Worm (Caenorhabditis elegans) whole organism, L4 larva: ENCODE data around the gene mtm-5.

Source experiments
- F37D6.2 ChIP-seq: sonication (generic microtip); optimal IDR thresholded peaks from 2 replicates; lab custom pipeline; 2016; ENCODE audit warnings: mild to moderate bottlenecking, missing genetic modification characterization, missing compliant biosample characterization
- T20F7.1 ChIP-seq: fragments of 200-800 bp; sonication (Bioruptor generic); optimal IDR thresholded peaks from 2 replicates; lab custom pipeline; 2018; ENCODE audit warnings: mild to moderate bottlenecking, missing genetic modification characterization, missing compliant biosample characterization
- T26A8.4 ChIP-seq: fragments of 200-800 bp; sonication (Bioruptor generic); IDR thresholded peaks from 2 replicates; pipeline ENCODE4 v1.3.6; 2022; ENCODE audit warnings: missing genetic modification characterization, missing compliant biosample characterization
- Y5F2A.4 ChIP-seq: fragments of 200-800 bp; sonication (Bioruptor generic); optimal IDR thresholded peaks from 2 replicates; lab custom pipeline; 2018; ENCODE audit warnings: mild to moderate bottlenecking, missing genetic modification characterization, missing compliant biosample characterization
- aha-1 ChIP-seq: fragments of 150-350 bp; peaks from one replicate; lab custom pipeline; 2014; ENCODE audit warnings: missing biosample characterization, missing genetic modification characterization
- ceh-44 ChIP-seq: fragments of 200-800 bp; sonication (Bioruptor generic); IDR thresholded peaks from 2 replicates; pipeline ENCODE4 v1.3.6; 2022; ENCODE audit warnings: missing genetic modification reagents, missing genetic modification characterization, missing compliant biosample characterization
- ces-1 ChIP-seq: fragments of 150-350 bp; sonication (generic microtip); optimal IDR thresholded peaks from 4 replicates; lab custom pipeline; 2014; ENCODE audit warnings: missing biosample characterization, missing genetic modification reagents, missing genetic modification characterization
- cey-2 ChIP-seq: sonication (generic microtip); optimal IDR thresholded peaks from 3 replicates; lab custom pipeline; 2017; ENCODE audit warnings: missing genetic modification characterization, mild to moderate bottlenecking, missing compliant biosample characterization, antibody characterized with exemption, borderline replicate concordance; ENCODE audit not compliant: insufficient read depth
- ctbp-1 ChIP-seq: fragments of 200-800 bp; sonication (Bioruptor generic); IDR thresholded peaks from 2 replicates; pipeline ENCODE4 v1.3.6; 2022; ENCODE audit warnings: missing genetic modification reagents, missing genetic modification characterization, missing compliant biosample characterization
- daf-16 ChIP-seq, 3 experiments: sonication (generic microtip); optimal IDR thresholded peaks; 2 replicates each; lab custom pipeline; 2016 to 2017; ENCODE audit warnings: missing genetic modification characterization in 3 of 3, missing genetic modification reagents in 3 of 3, mild to moderate bottlenecking in 2 of 3, missing compliant biosample characterization in 2 of 3, missing biosample characterization in 1 of 3, moderate library complexity in 1 of 3
- dmd-6 ChIP-seq: fragments of 200-800 bp; sonication (Bioruptor generic); IDR thresholded peaks from 2 replicates; pipeline ENCODE4 v1.3.6; 2022; ENCODE audit warnings: missing genetic modification reagents, missing genetic modification characterization, missing compliant biosample characterization
- dpl-1 ChIP-seq: fragments of 150-350 bp; optimal IDR thresholded peaks from 2 replicates; lab custom pipeline; 2014; ENCODE audit warnings: missing biosample characterization, missing genetic modification reagents, missing genetic modification characterization
- fkh-10 ChIP-seq: fragments of 150-350 bp; optimal IDR thresholded peaks from 2 replicates; lab custom pipeline; 2014; ENCODE audit warnings: missing biosample characterization, missing genetic modification reagents, missing genetic modification characterization
- hif-1 ChIP-seq, 2 experiments: sonication (generic microtip); optimal IDR thresholded peaks; 2 replicates each; lab custom pipeline; 2016 to 2017; ENCODE audit warnings: missing compliant biosample characterization in 2 of 2, missing genetic modification characterization in 2 of 2, missing genetic modification reagents in 2 of 2, missing genotype in 2 of 2, mild to moderate bottlenecking in 1 of 2
- hlh-11 ChIP-seq: fragments of 200-800 bp; sonication (Bioruptor generic); optimal IDR thresholded peaks from 2 replicates; lab custom pipeline; 2018; ENCODE audit warnings: mild to moderate bottlenecking, missing genetic modification characterization, missing compliant biosample characterization
- lin-1 ChIP-seq: fragments of 200-800 bp; sonication (Bioruptor generic); IDR thresholded peaks from 2 replicates; pipeline ENCODE4 v1.3.6; 2022; ENCODE audit warnings: missing genetic modification reagents, missing genetic modification characterization, missing compliant biosample characterization
- lin-29 ChIP-seq: fragments of 200-800 bp; sonication (Bioruptor generic); IDR thresholded peaks from 2 replicates; pipeline ENCODE4 v1.3.6; 2022; ENCODE audit warnings: missing genetic modification reagents, missing genetic modification characterization, missing compliant biosample characterization
- lin-38 ChIP-seq: fragments of 200-800 bp; sonication (Bioruptor generic); IDR thresholded peaks from 2 replicates; pipeline ENCODE4 v1.3.6; 2022; ENCODE audit warnings: missing genetic modification reagents, missing genetic modification characterization, missing compliant biosample characterization
- madf-9 ChIP-seq: fragments of 200-800 bp; sonication (Bioruptor generic); conservative IDR thresholded peaks from 2 replicates; pipeline ENCODE4 v1.3.6; 2022; ENCODE audit warnings: missing genetic modification reagents, missing genetic modification characterization, missing compliant biosample characterization
- mep-1 ChIP-seq: fragments of 150-350 bp; sonication (generic microtip); optimal IDR thresholded peaks from 3 replicates; lab custom pipeline; 2014; ENCODE audit warnings: missing biosample characterization, missing genetic modification characterization
- mxl-2 ChIP-seq: fragments of 200-800 bp; sonication (Bioruptor generic); conservative IDR thresholded peaks from 2 replicates; pipeline ENCODE4 v1.3.6; 2022; ENCODE audit warnings: missing genetic modification reagents, missing genetic modification characterization, missing compliant biosample characterization
- mxl-3 ChIP-seq: fragments of 200-800 bp; sonication (Bioruptor generic); optimal IDR thresholded peaks from 2 replicates; lab custom pipeline; 2018; ENCODE audit warnings: mild to moderate bottlenecking, missing genetic modification characterization, missing compliant biosample characterization
- nhr-102 ChIP-seq: sonication (generic microtip); optimal IDR thresholded peaks from 2 replicates; lab custom pipeline; 2016; ENCODE audit warnings: mild to moderate bottlenecking, missing genetic modification characterization, moderate library complexity, missing compliant biosample characterization
- nhr-11 ChIP-seq: fragments of 150-350 bp; optimal IDR thresholded peaks from 2 replicates; lab custom pipeline; 2014; ENCODE audit warnings: missing biosample characterization, missing genetic modification characterization
- nhr-48 ChIP-seq: sonication (generic microtip); optimal IDR thresholded peaks from 2 replicates; lab custom pipeline; 2016; ENCODE audit warnings: mild to moderate bottlenecking, missing genetic modification characterization, missing compliant biosample characterization
- nhr-6 ChIP-seq: fragments of 150-350 bp; optimal IDR thresholded peaks from 2 replicates; lab custom pipeline; 2014; ENCODE audit warnings: missing biosample characterization, missing genetic modification characterization
- nhr-77 ChIP-seq: fragments of 150-350 bp; optimal IDR thresholded peaks from 2 replicates; lab custom pipeline; 2014; ENCODE audit warnings: missing biosample characterization, missing genetic modification characterization
- pha-4 ChIP-seq, 2 experiments: fragments of 150-350 bp in 1 of 2; fragments of 200-800 bp in 1 of 2; sonication (Bioruptor generic) in 1 of 2; IDR thresholded peaks in 1 of 2; optimal IDR thresholded peaks in 1 of 2; 2 replicates each; pipeline versions ENCODE4 v1.3.6 to Lab custom; 2014 to 2022; ENCODE audit warnings: missing genetic modification characterization in 2 of 2, missing genetic modification reagents in 2 of 2, missing biosample characterization in 1 of 2, missing compliant biosample characterization in 1 of 2
- rbr-2 ChIP-seq: sonication (generic microtip); optimal IDR thresholded peaks from 2 replicates; lab custom pipeline; 2016; ENCODE audit warnings: missing genotype, missing genetic modification characterization, missing compliant biosample characterization
- tra-1 ChIP-seq: fragments of 200-800 bp; sonication (Bioruptor generic); IDR thresholded peaks from 2 replicates; pipeline ENCODE4 v1.3.6; 2022; ENCODE audit warnings: missing genetic modification reagents, missing genetic modification characterization, missing compliant biosample characterization
- unc-62 ChIP-seq, 3 experiments: fragments of 150-350 bp in 1 of 3; sonication (generic microtip); optimal IDR thresholded peaks in 2 of 3; peaks in 1 of 3; 1 replicate in 1 of 3; 2 replicates in 2 of 3; lab custom pipeline; 2014 to 2017; ENCODE audit warnings: missing biosample characterization in 3 of 3, missing genetic modification characterization in 3 of 3, missing genetic modification reagents in 3 of 3, missing genotype in 1 of 3
- ztf-7 ChIP-seq: fragments of 150-350 bp; optimal IDR thresholded peaks from 2 replicates; lab custom pipeline; 2014; ENCODE audit warnings: missing biosample characterization, missing genetic modification characterization

mtm-5 gene

DNA sequence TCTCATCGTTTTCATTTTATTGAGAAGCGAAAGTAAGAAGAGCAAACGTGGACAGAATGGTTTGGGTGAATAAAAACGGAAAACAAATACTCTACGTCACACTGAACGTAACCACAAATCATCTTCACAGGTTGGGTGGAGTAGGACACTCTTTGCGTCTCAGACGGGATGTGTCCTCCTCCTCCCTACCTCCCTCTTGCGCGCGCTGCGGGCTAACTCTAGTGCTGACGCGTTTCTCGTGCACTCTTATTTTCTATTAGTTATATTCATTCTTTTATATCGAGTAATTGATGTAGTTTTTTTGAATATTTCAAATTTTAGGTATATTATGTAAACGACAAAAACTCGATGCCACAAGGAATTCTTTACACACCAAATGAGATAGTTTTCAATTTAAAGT, 833 bp upstream of the mtm-5 start, which contains the start of gene Y34B4A.7 (continued):
- no peak for TF ChIP-seq lin-38 (GFP tag; lab: Robert Waterston, UW)
- TF ChIP-seq nhr-48 (tag; lab: Kevin White, UChicago), result peak; percentile 33
- TF ChIP-seq F37D6.2 (tag; lab: Kevin White, UChicago), result peak; percentile 22
- peak; percentile 15; the same call in 1 of the 2 replicates for TF ChIP-seq dmd-6 (GFP tag; lab: Robert Waterston, UW)
- peak; percentile 64 for TF ChIP-seq ztf-7 (tag; lab: Kevin White, UChicago)
- TF ChIP-seq rbr-2 (tag; lab: Kevin White, UChicago), result peak; percentile 73
- TF ChIP-seq mep-1 (tag; lab: Kevin White, UChicago), result peak; percentile 93
- peak; percentile 44 for TF ChIP-seq nhr-102
- peak; percentile 71 for TF ChIP-seq hlh-11
- TF ChIP-seq mxl-2 (GFP tag; lab: Robert Waterston, UW), result no peak
- TF ChIP-seq nhr-11 (tag; lab: Kevin White, UChicago), result peak; percentile 16
- peak; percentile 57; the same call in 1 of the 2 replicates for TF ChIP-seq ctbp-1 (GFP tag; lab: Robert Waterston, UW)
- TF ChIP-seq mxl-3, result peak; percentile 25
- peak in 1 of 2 experiments; percentile 14 for TF ChIP-seq hif-1 (tag; optimal IDR thresholded peaks at IDR 0.05; lab: Kevin White, UChicago)
- peak in 1 of 2 experiments; percentile 15 for TF ChIP-seq daf-16 (GFP tag; optimal IDR thresholded peaks at IDR 0.05; lab: Kevin White, UChicago)
- peak; percentile 12 for TF ChIP-seq daf-16 (tag; optimal IDR thresholded peaks at IDR 0.05; lab: Kevin White, UChicago)
- TF ChIP-seq dpl-1, result peak; percentile 65
- TF ChIP-seq nhr-6, result peak; percentile 8
- TF ChIP-seq lin-29 (GFP tag; lab: Robert Waterston, UW), result 0 out of 2 replicates have a peak, but pooled peaks have one; percentile 26
- TF ChIP-seq, all 104 proteins: peak for 27

- TF ChIP-seq daf-16 (GFP tag; optimal IDR thresholded peaks at IDR 0.05; lab: Kevin White, UChicago) (no peak), daf-16 (tag; optimal IDR thresholded peaks at IDR 0.05; lab: Kevin White, UChicago) (no peak), T20F7.1 (GFP tag; lab: Kevin White, UChicago) (no peak), fkh-10 (GFP tag; lab: Kevin White, UChicago) (no peak), madf-9 (GFP tag; lab: Robert Waterston, UW) (no peak), aha-1 (tag; lab: Kevin White, UChicago) (peak; percentile 61), ces-1 (GFP tag; lab: Kevin White, UChicago) (no peak), pha-4 (GFP tag; IDR thresholded peaks at IDR 0.05; lab: Robert Waterston, UW) (no peak), pha-4 (tag; optimal IDR thresholded peaks at IDR 0.05; lab: Kevin White, UChicago) (no peak), cey-2 (tag; lab: Kevin White, UChicago) (no peak), unc-62 (GFP tag; optimal IDR thresholded peaks at IDR 0.05 in 1 of 2; lab: Kevin White, UChicago) (peak in 1 of 2 experiments; percentile 57), unc-62 (tag; optimal IDR thresholded peaks at IDR 0.05; lab: Kevin White, UChicago) (no peak), rbr-2 (tag; lab: Kevin White, UChicago) (no peak), lin-1 (GFP tag; lab: Robert Waterston, UW) (no peak), ceh-44 (no peak), T26A8.4 (GFP tag; lab: Robert Waterston, UW) (no peak), nhr-11 (tag; lab: Kevin White, UChicago) (no peak)
Measured at ce11 chrX:5238246-5238645, 5.0 kb downstream of the mtm-5 start.

DNA sequence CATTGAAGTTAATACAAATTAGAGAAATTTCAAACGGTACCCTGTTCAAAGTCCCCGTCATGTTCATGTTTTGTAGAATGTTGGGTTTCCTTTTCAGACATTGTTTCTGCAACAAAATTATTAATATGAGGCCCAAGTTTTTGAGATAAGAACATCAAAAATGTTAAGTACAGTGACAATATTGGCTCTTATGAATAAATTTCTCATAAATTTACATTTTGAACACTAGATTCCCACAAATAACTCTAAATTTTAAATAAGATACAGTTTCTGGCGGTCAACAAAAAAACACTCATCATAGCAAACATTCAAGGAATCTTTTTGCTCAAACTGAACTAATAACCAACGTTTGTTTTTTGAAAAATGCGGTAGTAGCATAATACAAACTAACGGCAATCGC, 16.9 kb downstream of the mtm-5 start, which contains the start of gene H28G03.3:
H28G03.3 (minus strand) TSS at position 101 of the 400 bp plus-strand sequence.
- TF ChIP-seq Y5F2A.4 (GFP tag; lab: Kevin White, UChicago) (no peak), unc-62 (GFP tag; optimal IDR thresholded peaks at IDR 0.05 in 1 of 2; lab: Kevin White, UChicago) (peak in 1 of 2 experiments; percentile 11), unc-62 (tag; optimal IDR thresholded peaks at IDR 0.05; lab: Kevin White, UChicago) (no peak), nhr-77 (tag; lab: Kevin White, UChicago) (no peak), nhr-6 (no peak), mxl-2 (GFP tag; lab: Robert Waterston, UW) (no peak), lin-1 (GFP tag; lab: Robert Waterston, UW) (no peak), tra-1 (GFP tag; lab: Robert Waterston, UW) (no peak)
